Worm (Caenorhabditis elegans): Measurements from ENCODE around the gene cpg-1.

cpg-1 gene

ce11 chrIII:4520057-4520456 is 30.9 kb downstream of the cpg-1 start, which contains the start of gene cdh-4:
TSS of gene cdh-4 (plus strand) at chrIII:4520357.
- TF ChIP-seq sea-2 (GFP tag; optimal IDR thresholded peaks at IDR 0.05) (no peak), nhr-43 (tag; optimal IDR thresholded peaks at IDR 0.05; ENCODE audit: poor library complexity, severe bottlenecking) (no peak), fkh-10 (GFP tag; optimal IDR thresholded peaks at IDR 0.05) (no peak), eor-1 (tag; optimal IDR thresholded peaks at IDR 0.05) (no peak), elt-1 (tag; optimal IDR thresholded peaks at IDR 0.05) (no peak), pha-4 (tag; optimal IDR thresholded peaks at IDR 0.05) (no peak), tbx-2 (tag; optimal IDR thresholded peaks at IDR 0.05) (no peak), ceh-28 (tag; optimal IDR thresholded peaks at IDR 0.05) (no peak), nhr-12 (tag; optimal IDR thresholded peaks at IDR 0.05) (no peak), snpc-4 (tag; optimal IDR thresholded peaks at IDR 0.05) (no peak), unc-39 (tag; optimal IDR thresholded peaks at IDR 0.05) (no peak), lin-15B (tag; optimal IDR thresholded peaks at IDR 0.05) (no peak), elt-2 (tag; optimal IDR thresholded peaks at IDR 0.05) (no peak), ZK546.5 (tag; optimal IDR thresholded peaks at IDR 0.05) (no peak), egl-27 (tag; optimal IDR thresholded peaks at IDR 0.05) (no peak), aly-2 (tag; optimal IDR thresholded peaks at IDR 0.05) (no peak)

ce11 chrIII:4523411-4523810 is 34.3 kb downstream of the cpg-1 start:
- TF ChIP-seq elt-1 (tag; optimal IDR thresholded peaks at IDR 0.05) (no peak), snpc-4 (tag; optimal IDR thresholded peaks at IDR 0.05) (no peak), unc-39 (tag; optimal IDR thresholded peaks at IDR 0.05) (no peak), pqm-1 (tag; optimal IDR thresholded peaks at IDR 0.05) (no peak), daf-12 (tag; optimal IDR thresholded peaks at IDR 0.05) (no peak), nhr-12 (tag; optimal IDR thresholded peaks at IDR 0.05) (no peak), nhr-43 (tag; optimal IDR thresholded peaks at IDR 0.05; ENCODE audit: poor library complexity, severe bottlenecking) (no peak), mdl-1 (tag; optimal IDR thresholded peaks at IDR 0.05) (no peak), ceh-82 (tag; optimal IDR thresholded peaks at IDR 0.05) (no peak), fos-1 (tag; optimal IDR thresholded peaks at IDR 0.05) (no peak), eor-1 (tag; optimal IDR thresholded peaks at IDR 0.05) (no peak), ztf-4 (tag; optimal IDR thresholded peaks at IDR 0.05) (no peak), ceh-28 (tag; optimal IDR thresholded peaks at IDR 0.05) (no peak), nhr-28 (tag; optimal IDR thresholded peaks at IDR 0.05) (no peak), ama-1 (optimal IDR thresholded peaks at IDR 0.05) (no peak), zag-1 (tag; optimal IDR thresholded peaks at IDR 0.05) (no peak), ztf-11 (tag; optimal IDR thresholded peaks at IDR 0.05) (no peak), fkh-2 (tag; optimal IDR thresholded peaks at IDR 0.05) (no peak)

- no peak for TF ChIP-seq zag-1 (tag; optimal IDR thresholded peaks at IDR 0.05)
- TF ChIP-seq nhr-67 (tag; optimal IDR thresholded peaks at IDR 0.05) = no peak
- no peak for TF ChIP-seq nhr-23 (tag; optimal IDR thresholded peaks at IDR 0.05)
- TF ChIP-seq nhr-76 (tag; optimal IDR thresholded peaks at IDR 0.05) = no peak
- no peak for TF ChIP-seq unc-62 (GFP tag; optimal IDR thresholded peaks at IDR 0.05)
- TF ChIP-seq nhr-28 (tag; optimal IDR thresholded peaks at IDR 0.05) = no peak
- TF ChIP-seq elt-2 (tag; optimal IDR thresholded peaks at IDR 0.05) = no peak
- no peak for TF ChIP-seq nhr-43 (tag; optimal IDR thresholded peaks at IDR 0.05; ENCODE audit: poor library complexity, severe bottlenecking)
- no peak for TF ChIP-seq ztf-11 (tag; optimal IDR thresholded peaks at IDR 0.05)
- no peak for TF ChIP-seq snpc-4 (tag; optimal IDR thresholded peaks at IDR 0.05)
- TF ChIP-seq R02D3.7 (tag; optimal IDR thresholded peaks at IDR 0.05) = no peak
- no peak for TF ChIP-seq aly-2 (tag; optimal IDR thresholded peaks at IDR 0.05)
- no peak for TF ChIP-seq nhr-237 (tag; optimal IDR thresholded peaks at IDR 0.05)
- no peak for TF ChIP-seq elt-1 (tag; optimal IDR thresholded peaks at IDR 0.05)
- TF ChIP-seq fos-1 (tag; optimal IDR thresholded peaks at IDR 0.05) = no peak
Measured at ce11 chrIII:4524071-4524470, 34.9 kb downstream of the cpg-1 start.

ce11 chrIII:4525998-4526397 is 36.8 kb downstream of the cpg-1 start:
- TF ChIP-seq R02D3.7 (tag; optimal IDR thresholded peaks at IDR 0.05) (no peak), ceh-82 (tag; optimal IDR thresholded peaks at IDR 0.05) (no peak), nfya-1 (tag; optimal IDR thresholded peaks at IDR 0.05; ENCODE audit: insufficient read depth) (no peak), egl-5 (tag; optimal IDR thresholded peaks at IDR 0.05) (no peak), egl-27 (tag; optimal IDR thresholded peaks at IDR 0.05) (no peak)

- TF ChIP-seq snpc-4 (tag; optimal IDR thresholded peaks at IDR 0.05) = no peak
- no peak for TF ChIP-seq eor-1 (tag; optimal IDR thresholded peaks at IDR 0.05)
Measured at ce11 chrIII:4530968-4531367, 41.8 kb downstream of the cpg-1 start.

Data from whole organism, L3 larva.